Worm (Caenorhabditis elegans) whole organism, L4/young adult: Measurements from ENCODE around the gene zim-1.

Source experiments
- W03F9.2 ChIP-seq: fragments of 150-350 bp; optimal IDR thresholded peaks from 2 replicates; lab custom pipeline; 2014; ENCODE audit warnings: missing biosample characterization, missing genetic modification characterization
- dao-5 ChIP-seq: sonication (generic microtip); optimal IDR thresholded peaks from 2 replicates; lab custom pipeline; 2016; ENCODE audit warnings: missing genotype, missing genetic modification characterization, moderate library complexity, missing compliant biosample characterization

DNA sequence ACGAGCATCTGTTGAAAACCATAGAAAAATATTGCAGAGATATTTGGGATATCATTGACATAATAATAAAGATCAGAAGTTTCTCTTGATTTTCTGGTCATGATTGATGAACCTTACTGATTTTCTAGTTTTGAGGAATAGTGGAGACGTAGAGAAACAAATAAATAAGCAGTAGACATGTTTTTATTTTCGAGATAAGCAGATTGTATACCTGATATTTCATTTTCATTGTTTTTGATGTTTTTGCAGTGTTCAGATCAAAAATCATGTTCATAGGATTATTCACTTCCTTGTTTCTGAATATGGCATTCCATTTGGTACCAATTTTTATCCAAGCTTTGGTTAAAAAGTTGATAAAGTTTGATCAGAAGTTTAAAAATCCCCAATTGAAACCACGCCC lies 8.3 kb upstream of the zim-1 start, which contains the start of gene T07G12.4:
- TF ChIP-seq dao-5 (no peak), W03F9.2 (tag; lab: Kevin White, UChicago) (no peak)
